Worm (Caenorhabditis elegans) whole organism, L3 larva: ENCODE data around the gene cdr-7.
A peak's percentile ranks its signal among the peaks of the same experiment; 100 is the strongest.

Experiments
- aly-2 ChIP-seq: fragments of 150-350 bp; optimal IDR thresholded peaks from 2 replicates; lab custom pipeline; 2014; ENCODE audit warnings: missing biosample characterization, missing genetic modification characterization
- ama-1 ChIP-seq: fragments of 150-350 bp; optimal IDR thresholded peaks from 2 replicates; lab custom pipeline; 2018
- ceh-16 ChIP-seq: sonication (generic microtip); optimal IDR thresholded peaks from 2 replicates; lab custom pipeline; 2017; ENCODE audit warnings: missing biosample characterization, missing genetic modification characterization
- ceh-82 ChIP-seq: fragments of 150-350 bp; optimal IDR thresholded peaks from 2 replicates; lab custom pipeline; 2014; ENCODE audit warnings: missing biosample characterization, missing genetic modification characterization
- ceh-9 ChIP-seq: sonication (generic microtip); optimal IDR thresholded peaks from 2 replicates; lab custom pipeline; 2018; ENCODE audit warnings: missing biosample characterization, missing genetic modification characterization
- daf-12 ChIP-seq: fragments of 150-350 bp; optimal IDR thresholded peaks from 2 replicates; lab custom pipeline; 2014; ENCODE audit warnings: missing biosample characterization, missing genetic modification reagents, missing genetic modification characterization
- elt-1 ChIP-seq: fragments of 150-350 bp; optimal IDR thresholded peaks from 2 replicates; lab custom pipeline; 2014; ENCODE audit warnings: missing biosample characterization, missing genetic modification characterization
- elt-2 ChIP-seq: sonication (generic microtip); optimal IDR thresholded peaks from 2 replicates; lab custom pipeline; 2016; ENCODE audit warnings: missing genetic modification reagents, mild to moderate bottlenecking, missing genetic modification characterization, missing compliant biosample characterization
- elt-3 ChIP-seq, 3 experiments: fragments of 150-350 bp in 1 of 3; sonication (generic microtip) in 2 of 3; optimal IDR thresholded peaks; 2 replicates in 2 of 3; 4 replicates in 1 of 3; lab custom pipeline; 2014 to 2017; ENCODE audit warnings: missing biosample characterization in 3 of 3, missing genetic modification characterization in 3 of 3
- eor-1 ChIP-seq, 2 experiments: fragments of 150-350 bp; optimal IDR thresholded peaks; 2 replicates each; lab custom pipeline; 2014 to 2018; ENCODE audit warnings: missing biosample characterization in 2 of 2, missing genetic modification characterization in 2 of 2
- fkh-2 ChIP-seq: fragments of 150-350 bp; optimal IDR thresholded peaks from 2 replicates; lab custom pipeline; 2014; ENCODE audit warnings: missing biosample characterization, missing genetic modification reagents, missing genetic modification characterization
- hmg-11 ChIP-seq: sonication (generic microtip); optimal IDR thresholded peaks from 2 replicates; lab custom pipeline; 2016; ENCODE audit warnings: missing genetic modification characterization, missing compliant biosample characterization
- lin-39 ChIP-seq: fragments of 150-350 bp; optimal IDR thresholded peaks from 2 replicates; lab custom pipeline; 2018; ENCODE audit warnings: missing biosample characterization, missing genetic modification reagents, missing genetic modification characterization
- lsy-12 ChIP-seq: sonication (generic microtip); optimal IDR thresholded peaks from 2 replicates; lab custom pipeline; 2016; ENCODE audit warnings: mild to moderate bottlenecking, missing genetic modification characterization, missing compliant biosample characterization
- mdl-1 ChIP-seq: fragments of 150-350 bp; optimal IDR thresholded peaks from 2 replicates; lab custom pipeline; 2014; ENCODE audit warnings: missing biosample characterization, missing genetic modification characterization
- mml-1 ChIP-seq: fragments of 150-350 bp; sonication (generic microtip); optimal IDR thresholded peaks from 3 replicates; lab custom pipeline; 2014; ENCODE audit warnings: missing biosample characterization, missing genetic modification characterization
- nfya-1 ChIP-seq: sonication (generic microtip); optimal IDR thresholded peaks from 2 replicates; lab custom pipeline; 2017; ENCODE audit warnings: missing genetic modification characterization, mild to moderate bottlenecking, missing compliant biosample characterization, antibody characterized with exemption, moderate library complexity; ENCODE audit not compliant: insufficient read depth
- nhr-11 ChIP-seq: fragments of 150-350 bp; optimal IDR thresholded peaks from 2 replicates; lab custom pipeline; 2014; ENCODE audit warnings: missing biosample characterization, missing genetic modification characterization
- nhr-237 ChIP-seq: fragments of 150-350 bp; optimal IDR thresholded peaks from 2 replicates; lab custom pipeline; 2014; ENCODE audit warnings: missing biosample characterization, missing genetic modification characterization
- nhr-25 ChIP-seq: sonication (generic microtip); optimal IDR thresholded peaks from 2 replicates; lab custom pipeline; 2017; ENCODE audit warnings: missing biosample characterization, missing genetic modification characterization
- nhr-28 ChIP-seq: fragments of 150-350 bp; optimal IDR thresholded peaks from 2 replicates; lab custom pipeline; 2014; ENCODE audit warnings: missing biosample characterization, missing genetic modification characterization
- nhr-43 ChIP-seq: sonication (generic microtip); optimal IDR thresholded peaks from 2 replicates; lab custom pipeline; 2016; ENCODE audit warnings: mild to moderate bottlenecking, missing genetic modification characterization, missing compliant biosample characterization; ENCODE audit not compliant: poor library complexity, severe bottlenecking
- nhr-76 ChIP-seq: fragments of 150-350 bp; sonication (generic microtip); optimal IDR thresholded peaks from 5 replicates; lab custom pipeline; 2014; ENCODE audit warnings: missing biosample characterization, missing genetic modification characterization
- pha-4 ChIP-seq: fragments of 150-350 bp; optimal IDR thresholded peaks from 2 replicates; lab custom pipeline; 2014; ENCODE audit warnings: missing biosample characterization, missing genetic modification reagents, missing genetic modification characterization
- pqm-1 ChIP-seq: fragments of 150-350 bp; optimal IDR thresholded peaks from 2 replicates; lab custom pipeline; 2017; ENCODE audit warnings: missing biosample characterization, missing genetic modification characterization, inconsistent platforms
- skn-1 ChIP-seq: fragments of 150-350 bp; optimal IDR thresholded peaks from 2 replicates; lab custom pipeline; 2014; ENCODE audit warnings: missing biosample characterization, missing genetic modification characterization
- snpc-4 ChIP-seq: fragments of 150-350 bp; optimal IDR thresholded peaks from 2 replicates; lab custom pipeline; 2014; ENCODE audit warnings: missing biosample characterization, missing genetic modification characterization
- tbx-2 ChIP-seq: sonication (generic microtip); optimal IDR thresholded peaks from 2 replicates; lab custom pipeline; 2016; ENCODE audit warnings: mild to moderate bottlenecking, missing genetic modification characterization, missing compliant biosample characterization
- unc-62 ChIP-seq: fragments of 150-350 bp; sonication (generic microtip); optimal IDR thresholded peaks from 4 replicates; lab custom pipeline; 2014; ENCODE audit warnings: missing biosample characterization, missing genetic modification reagents, missing genetic modification characterization
- zag-1 ChIP-seq: fragments of 150-350 bp; optimal IDR thresholded peaks from 2 replicates; lab custom pipeline; 2014; ENCODE audit warnings: missing biosample characterization, missing genetic modification characterization
- ztf-11 ChIP-seq: fragments of 150-350 bp; optimal IDR thresholded peaks from 2 replicates; lab custom pipeline; 2014; ENCODE audit warnings: missing biosample characterization, missing genetic modification characterization

cdr-7 gene

ce11 chrV:12443754-12444153 is 31.8 kb upstream of the cdr-7 start, which contains the start of gene pals-39:
pals-39 (minus strand) TSS chrV:12443854.
- TF ChIP-seq nhr-25 (no peak), aly-2 (tag; lab: Kevin White, UChicago) (no peak), pqm-1 (peak; percentile 30), ama-1 (lab: Kevin White, UChicago) (no peak), pha-4 (peak; percentile 39)

DNA sequence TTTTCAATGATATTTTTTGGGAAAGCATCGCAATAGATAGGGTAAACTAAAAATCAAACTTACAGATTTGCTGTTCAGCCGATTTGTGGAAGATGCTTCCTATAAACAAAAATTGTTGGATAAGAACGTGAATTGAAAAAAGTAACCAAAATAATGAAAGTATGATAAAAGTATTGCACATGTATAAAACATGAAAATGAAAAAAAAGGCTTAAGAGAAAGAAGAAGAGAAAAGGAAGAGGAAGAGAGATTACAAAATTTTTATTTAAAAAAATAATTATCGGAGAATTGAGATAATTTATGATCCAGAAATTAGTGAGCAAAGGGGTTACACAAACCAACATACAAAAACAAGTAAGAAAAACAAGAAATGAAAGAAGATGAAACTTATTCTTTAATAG is 29.5 kb upstream of the cdr-7 start, which contains the start of gene pals-37:
Gene pals-37 (minus strand): TSS at position 101 of the 400 bp plus-strand sequence.
- TF ChIP-seq tbx-2, result no peak
- no peak for TF ChIP-seq fkh-2 (tag; lab: Kevin White, UChicago)
- no peak for TF ChIP-seq pqm-1
- no peak for TF ChIP-seq skn-1 (tag; lab: Kevin White, UChicago)
- no peak for TF ChIP-seq nhr-76 (tag; lab: Kevin White, UChicago)
- no peak for TF ChIP-seq ceh-9
- no peak for TF ChIP-seq daf-12 (tag; lab: Kevin White, UChicago)
- TF ChIP-seq mdl-1 (tag; lab: Kevin White, UChicago), result no peak
- TF ChIP-seq nfya-1, result no peak
- TF ChIP-seq nhr-43 (tag; lab: Kevin White, UChicago), result no peak
- no peak for TF ChIP-seq aly-2 (tag; lab: Kevin White, UChicago)
- no peak for TF ChIP-seq nhr-237 (tag; lab: Kevin White, UChicago)
- TF ChIP-seq ceh-82, result no peak
- TF ChIP-seq nhr-28 (tag; lab: Kevin White, UChicago), result no peak

- no peak for TF ChIP-seq ama-1 (lab: Kevin White, UChicago)
- no peak for TF ChIP-seq unc-62
- TF ChIP-seq, all 47 proteins: peak for 0
Measured at ce11 chrV:12433717-12434116, 21.8 kb upstream of the cdr-7 start, which contains the start of gene srh-25. srh-25 (minus strand) TSS chrV:12433817.

DNA sequence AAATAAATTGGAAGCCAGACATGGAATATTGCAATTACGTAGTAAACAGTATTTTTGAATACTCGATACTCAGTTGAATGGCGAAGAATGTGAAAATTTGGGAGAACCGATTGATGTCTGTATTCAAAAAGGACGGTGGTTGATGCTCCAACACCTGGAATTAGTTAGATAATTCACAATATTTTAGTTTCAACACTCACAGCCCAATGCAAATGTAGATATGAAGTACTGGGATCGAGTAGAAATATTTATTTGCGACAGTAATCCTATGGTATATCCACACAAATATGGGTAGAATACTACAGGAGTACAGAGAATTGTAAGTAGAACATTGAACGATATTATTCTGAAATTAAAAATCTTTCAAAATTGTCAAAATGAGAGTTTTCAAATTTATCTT is 21.2 kb upstream of the cdr-7 start:
- no peak for TF ChIP-seq hmg-11
- TF ChIP-seq mml-1 (tag; lab: Kevin White, UChicago), result no peak
- no peak for TF ChIP-seq fkh-2 (tag; lab: Kevin White, UChicago)
- TF ChIP-seq lin-39 (tag; lab: Kevin White, UChicago), result no peak
- no peak for TF ChIP-seq daf-12 (tag; lab: Kevin White, UChicago)
- TF ChIP-seq aly-2 (tag; lab: Kevin White, UChicago), result no peak
- no peak for TF ChIP-seq ama-1 (lab: Kevin White, UChicago)
- no peak for TF ChIP-seq skn-1 (tag; lab: Kevin White, UChicago)
- no peak for TF ChIP-seq nfya-1
- TF ChIP-seq tbx-2, result no peak

ce11 chrV:12432111-12432510 is 20.2 kb upstream of the cdr-7 start, which contains the start of gene C54D10.13:
C54D10.13 (minus strand) TSS chrV:12432289.
- TF ChIP-seq hmg-11, result no peak
- TF ChIP-seq nfya-1, result no peak
- no peak for TF ChIP-seq nhr-237 (tag; lab: Kevin White, UChicago)
- TF ChIP-seq elt-2 (tag; lab: Kevin White, UChicago), result peak; percentile 48
- TF ChIP-seq snpc-4, result no peak
- peak; percentile 62 for TF ChIP-seq pqm-1

DNA sequence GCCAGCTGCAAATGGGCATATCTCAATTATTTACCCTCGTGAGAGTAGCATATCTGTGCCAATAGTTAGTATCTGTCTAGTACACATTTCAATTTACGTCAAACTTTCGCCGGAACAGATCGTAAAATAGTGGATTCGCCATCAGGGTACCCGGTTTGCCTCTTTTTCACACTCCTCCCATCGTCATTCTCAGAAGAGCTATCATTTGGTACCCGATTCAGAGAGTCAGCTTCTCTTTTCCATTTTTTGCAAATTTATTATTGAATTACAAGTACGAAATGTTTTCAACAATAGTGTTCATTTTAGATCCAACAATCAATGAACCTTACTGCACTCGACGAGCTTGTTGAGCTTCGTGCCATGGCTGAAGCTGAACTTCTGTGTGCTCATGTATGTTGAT is 17.1 kb upstream of the cdr-7 start, which contains the start of gene C54D10.5:
Gene C54D10.5 (plus strand): TSS at position 301 of the 400 bp plus-strand sequence.
- TF ChIP-seq elt-2 (tag; lab: Kevin White, UChicago) (no peak), nhr-25 (no peak), pqm-1 (no peak), tbx-2 (no peak), nhr-76 (tag; lab: Kevin White, UChicago) (no peak), ama-1 (lab: Kevin White, UChicago) (no peak), nhr-11 (tag; lab: Kevin White, UChicago) (no peak), ceh-16 (tag; lab: Kevin White, UChicago) (no peak), elt-3 (tag; optimal IDR thresholded peaks at IDR 0.05; lab: Kevin White, UChicago) (no peak), eor-1 (tag; optimal IDR thresholded peaks at IDR 0.05; lab: Kevin White, UChicago) (no peak), pha-4 (no peak), zag-1 (tag; lab: Kevin White, UChicago) (no peak), aly-2 (tag; lab: Kevin White, UChicago) (no peak), elt-1 (tag; lab: Kevin White, UChicago) (no peak), lsy-12 (no peak), ztf-11 (tag; lab: Kevin White, UChicago) (no peak), nhr-43 (tag; lab: Kevin White, UChicago) (no peak)
